Worm (Caenorhabditis elegans) whole organism, young adult: Measurements from ENCODE around the gene hpo-25.

Source experiments
- B0261.1 ChIP-seq: sonication (generic microtip); optimal IDR thresholded peaks from 2 replicates; lab custom pipeline; 2016; ENCODE audit warnings: mild to moderate bottlenecking, missing genetic modification characterization, moderate library complexity, missing compliant biosample characterization
- Y95B8A.8 ChIP-seq: fragments of 200-800 bp; sonication (Bioruptor generic); IDR thresholded peaks from 2 replicates; pipeline ENCODE4 v1.3.6; 2022; ENCODE audit warnings: missing genetic modification reagents, missing genetic modification characterization, missing compliant biosample characterization
- egl-18 ChIP-seq: fragments of 200-800 bp; sonication (Bioruptor generic); IDR thresholded peaks from 2 replicates; pipeline ENCODE4 v1.3.6; 2022; ENCODE audit warnings: missing genetic modification reagents, missing genetic modification characterization, missing compliant biosample characterization
- hrde-1 ChIP-seq: sonication (generic microtip); optimal IDR thresholded peaks from 2 replicates; lab custom pipeline; 2016; ENCODE audit warnings: missing genetic modification characterization, mild to moderate bottlenecking, missing compliant biosample characterization, moderate library complexity, missing genotype, missing genetic modification reagents, borderline replicate concordance
- madf-6 ChIP-seq: fragments of 200-800 bp; sonication (Bioruptor generic); IDR thresholded peaks from 2 replicates; pipeline ENCODE4 v1.3.6; 2022; ENCODE audit warnings: missing genetic modification reagents, missing genetic modification characterization, missing compliant biosample characterization
- mel-28 ChIP-seq: sonication (generic microtip); optimal IDR thresholded peaks from 2 replicates; lab custom pipeline; 2016; ENCODE audit warnings: borderline replicate concordance, mild to moderate bottlenecking, missing genetic modification characterization, missing compliant biosample characterization
- pha-4 ChIP-seq: fragments of 150-350 bp; sonication (generic microtip); optimal IDR thresholded peaks from 2 replicates; lab custom pipeline; 2014; ENCODE audit warnings: missing biosample characterization, missing genetic modification reagents, missing genetic modification characterization
- tbx-9 ChIP-seq: sonication (generic microtip); optimal IDR thresholded peaks from 2 replicates; lab custom pipeline; 2016; ENCODE audit warnings: borderline replicate concordance, missing genetic modification characterization, inconsistent platforms, missing compliant biosample characterization
- tlf-1 ChIP-seq: fragments of 200-800 bp; sonication (Bioruptor generic); optimal IDR thresholded peaks from 2 replicates; lab custom pipeline; 2018; ENCODE audit warnings: mild to moderate bottlenecking, missing genetic modification characterization, missing compliant biosample characterization
- unc-62 ChIP-seq: fragments of 150-350 bp; optimal IDR thresholded peaks from 2 replicates; lab custom pipeline; 2014; ENCODE audit warnings: missing biosample characterization, missing genetic modification reagents, missing genetic modification characterization
- ztf-18 ChIP-seq: sonication (generic microtip); optimal IDR thresholded peaks from 2 replicates; lab custom pipeline; 2016; ENCODE audit warnings: missing genotype, mild to moderate bottlenecking, missing genetic modification characterization, missing compliant biosample characterization
- ztf-28 ChIP-seq: fragments of 200-800 bp; sonication (Bioruptor generic); IDR thresholded peaks from 2 replicates; pipeline ENCODE4 v1.3.6; 2022; ENCODE audit warnings: missing genetic modification reagents, missing genetic modification characterization, missing compliant biosample characterization

DNA sequence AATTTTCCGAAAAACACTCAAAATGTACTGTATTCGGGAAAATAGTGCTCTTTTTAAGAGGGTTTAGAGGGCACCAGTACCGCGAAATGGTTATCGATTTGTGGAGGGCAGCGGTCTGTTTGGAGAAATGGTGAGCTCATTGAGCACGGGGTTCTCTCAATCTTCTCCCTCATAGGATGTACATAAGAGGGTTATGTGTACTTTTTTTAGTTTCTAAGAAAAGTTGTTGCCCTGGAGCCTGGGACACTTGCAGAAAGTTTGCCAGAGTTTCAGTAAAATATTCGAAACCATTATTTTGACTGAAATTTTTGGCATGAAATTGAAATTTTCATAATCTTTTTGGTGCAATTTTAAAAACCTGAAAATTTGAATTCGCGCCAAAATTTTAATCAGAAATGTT lies 16.5 kb upstream of the hpo-25 start, which contains the start of gene F43C11.10:
- TF ChIP-seq unc-62 (GFP tag; lab: Kevin White, UChicago) (no peak), ztf-28 (GFP tag; lab: Robert Waterston, UW) (no peak), madf-6 (no peak), tlf-1 (GFP tag; lab: Kevin White, UChicago) (no peak), egl-18 (no peak), hrde-1 (tag; lab: Kevin White, UChicago) (no peak), ztf-18 (tag; lab: Kevin White, UChicago) (no peak), Y95B8A.8 (no peak), mel-28 (tag; lab: Kevin White, UChicago) (no peak), tbx-9 (tag; lab: Kevin White, UChicago) (no peak), B0261.1 (tag; lab: Kevin White, UChicago) (no peak), pha-4 (tag; lab: Kevin White, UChicago) (no peak)
